Fruit fly (Drosophila melanogaster): ENCODE data around the gene esc.

DNA sequence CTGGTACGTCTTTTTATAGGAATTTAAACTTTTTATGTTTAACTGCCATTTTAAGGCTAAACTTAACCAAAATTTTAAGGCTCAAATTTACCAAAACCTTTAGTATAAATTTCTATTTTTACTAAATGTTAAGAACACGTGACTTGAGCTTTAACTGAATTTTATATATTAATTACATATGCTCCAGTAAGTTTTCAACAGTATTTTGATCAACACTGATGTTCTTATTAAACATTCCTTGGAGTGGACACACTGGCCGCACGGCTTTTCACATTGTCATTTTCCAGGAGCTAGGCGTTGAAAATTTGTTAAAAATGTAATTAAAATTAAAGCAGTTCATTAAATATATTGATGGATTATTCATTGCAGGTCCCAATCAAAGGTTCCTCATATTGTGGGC is 39.5 kb downstream of the esc start, which contains the start of gene CG14932:
- TF ChIP-seq CG4496 (GFP tag; IDR thresholded peaks at IDR 0.05) (no peak), D1 (tag; optimal IDR thresholded peaks at IDR 0.05) (no peak), EcR (GFP tag; optimal IDR thresholded peaks at IDR 0.05) (no peak), CG34367 (tag; optimal IDR thresholded peaks at IDR 0.05) (no peak), CG10348 (GFP tag; IDR thresholded peaks at IDR 0.05) (no peak)
